Fruit fly (Drosophila melanogaster) whole organism, embryonic: ENCODE results near the gene kat80.

Experiments
- Atf3 ChIP-seq: fragments of 200-800 bp; sonication (Bioruptor generic); optimal IDR thresholded peaks from 3 replicates; lab custom pipeline; 2016; ENCODE audit warnings: missing biosample characterization, missing genetic modification characterization
- CG10147 ChIP-seq: fragments of 200-800 bp; sonication (Bioruptor generic); optimal IDR thresholded peaks from 2 replicates; lab custom pipeline; 2019; ENCODE audit warnings: missing biosample characterization, mild to moderate bottlenecking, missing genetic modification characterization, moderate library complexity
- CG10654 ChIP-seq: fragments of 200-800 bp; sonication (Bioruptor generic); optimal IDR thresholded peaks from 2 replicates; lab custom pipeline; 2016; ENCODE audit warnings: missing biosample characterization, missing genetic modification characterization
- CG11723 ChIP-seq: fragments of 200-800 bp; sonication (Bioruptor generic); optimal IDR thresholded peaks from 2 replicates; lab custom pipeline; 2017; ENCODE audit warnings: missing biosample characterization, mild to moderate bottlenecking, missing genetic modification characterization
- CG16863 ChIP-seq: fragments of 200-800 bp; sonication (Bioruptor generic); optimal IDR thresholded peaks from 3 replicates; lab custom pipeline; 2016; ENCODE audit warnings: missing biosample characterization, missing genetic modification characterization
- CG17186 ChIP-seq: fragments of 200-800 bp; sonication (Bioruptor generic); optimal IDR thresholded peaks from 3 replicates; lab custom pipeline; 2017; ENCODE audit warnings: missing biosample characterization, missing genetic modification reagents, missing genetic modification characterization
- CG17361 ChIP-seq: fragments of 200-800 bp; sonication (Bioruptor generic); IDR thresholded peaks from 3 replicates; pipeline ENCODE4 v1.3.6; 2022; ENCODE audit warnings: missing biosample characterization, missing genetic modification characterization
- CG17612 ChIP-seq: fragments of 200-800 bp; sonication (Bioruptor generic); IDR thresholded peaks from 2 replicates; pipeline ENCODE4 v1.3.6; 2022; ENCODE audit warnings: missing biosample characterization, missing genetic modification characterization
- CG18476 ChIP-seq: fragments of 200-800 bp; sonication (Bioruptor generic); optimal IDR thresholded peaks from 2 replicates; lab custom pipeline; 2016; ENCODE audit warnings: missing biosample characterization, mild to moderate bottlenecking, missing genetic modification characterization
- CG3065 ChIP-seq: fragments of 200-800 bp; sonication (Bioruptor generic); optimal IDR thresholded peaks from 2 replicates; lab custom pipeline; 2016; ENCODE audit warnings: missing biosample characterization, missing genetic modification characterization
- CG32772 ChIP-seq: fragments of 200-800 bp; sonication (Bioruptor generic); IDR thresholded peaks from 2 replicates; pipeline ENCODE4 v1.3.6; 2022; ENCODE audit warnings: missing biosample characterization, missing genetic modification characterization
- CG34224 ChIP-seq: fragments of 200-800 bp; sonication (Bioruptor generic); IDR thresholded peaks from 3 replicates; pipeline ENCODE4 v1.3.6; 2022; ENCODE audit warnings: missing biosample characterization, missing genetic modification characterization; ENCODE audit not compliant: partially characterized antibody
- CG4707 ChIP-seq: fragments of 200-800 bp; sonication (Bioruptor generic); optimal IDR thresholded peaks from 2 replicates; lab custom pipeline; 2018; ENCODE audit warnings: missing biosample characterization, mild to moderate bottlenecking, missing genetic modification characterization, moderate library complexity
- CG6272 ChIP-seq: fragments of 200-800 bp; sonication (Bioruptor generic); IDR thresholded peaks from 2 replicates; pipeline ENCODE4 v1.3.6; 2022; ENCODE audit warnings: missing biosample characterization, missing genetic modification characterization
- CG6654 ChIP-seq: fragments of 200-800 bp; sonication (Bioruptor generic); optimal IDR thresholded peaks from 2 replicates; lab custom pipeline; 2017; ENCODE audit warnings: missing biosample characterization, mild to moderate bottlenecking, missing genetic modification characterization
- CG6791 ChIP-seq: fragments of 200-800 bp; sonication (Bioruptor generic); IDR thresholded peaks from 3 replicates; pipeline ENCODE4 v1.3.6; 2022; ENCODE audit warnings: missing biosample characterization, missing genetic modification characterization; ENCODE audit not compliant: partially characterized antibody
- CG8359 ChIP-seq: fragments of 200-800 bp; sonication (Bioruptor generic); optimal IDR thresholded peaks from 2 replicates; lab custom pipeline; 2017; ENCODE audit warnings: missing biosample characterization, mild to moderate bottlenecking, missing genetic modification characterization, borderline replicate concordance
- CG8765 ChIP-seq: fragments of 200-800 bp; sonication (Bioruptor generic); IDR thresholded peaks from 2 replicates; pipeline ENCODE4 v1.3.6; 2022; ENCODE audit warnings: missing biosample characterization, missing genetic modification characterization
- CG8924 ChIP-seq: fragments of 200-800 bp; optimal IDR thresholded peaks from 3 replicates; lab custom pipeline; 2019; ENCODE audit warnings: missing biosample characterization, mild to moderate bottlenecking, missing genetic modification characterization, moderate library complexity
- CG9797 ChIP-seq: fragments of 200-800 bp; sonication (Bioruptor generic); optimal IDR thresholded peaks from 3 replicates; lab custom pipeline; 2018; ENCODE audit warnings: missing biosample characterization, mild to moderate bottlenecking, missing genetic modification characterization
- CHES-1-like ChIP-seq: fragments of 200-800 bp; sonication (Bioruptor generic); optimal IDR thresholded peaks from 2 replicates; lab custom pipeline; 2016; ENCODE audit warnings: missing biosample characterization, missing genetic modification characterization
- Doc2 ChIP-seq: fragments of 200-800 bp; sonication (Bioruptor generic); IDR thresholded peaks from 2 replicates; pipeline ENCODE4 v1.3.6; 2022; ENCODE audit warnings: missing biosample characterization, missing genetic modification characterization
- Drgx ChIP-seq: fragments of 200-800 bp; sonication (Bioruptor generic); IDR thresholded peaks from 2 replicates; pipeline ENCODE4 v1.3.6; 2022; ENCODE audit warnings: missing biosample characterization, missing genetic modification characterization
- Eip74EF ChIP-seq, 2 experiments: fragments of 200-800 bp in 1 of 2; fragments of >200 bp in 1 of 2; sonication (Bioruptor generic) in 1 of 2; optimal IDR thresholded peaks; 2 replicates each; lab custom pipeline; 2017 to 2019; ENCODE audit warnings: missing biosample characterization in 2 of 2, missing genetic modification characterization in 2 of 2, mild to moderate bottlenecking in 1 of 2, moderate library complexity in 1 of 2
- Mrtf ChIP-seq: fragments of 200-800 bp; sonication (Bioruptor generic); IDR thresholded peaks from 3 replicates; pipeline ENCODE4 v1.3.6; 2022; ENCODE audit warnings: missing biosample characterization, missing genetic modification characterization
- Opbp ChIP-seq: fragments of 200-800 bp; sonication (Bioruptor generic); IDR thresholded peaks from 3 replicates; pipeline ENCODE4 v1.3.6; 2022; ENCODE audit warnings: missing biosample characterization, missing genetic modification characterization; ENCODE audit not compliant: partially characterized antibody
- PHDP ChIP-seq: fragments of 200-800 bp; sonication (Bioruptor generic); optimal IDR thresholded peaks from 3 replicates; lab custom pipeline; 2018; ENCODE audit warnings: missing biosample characterization, mild to moderate bottlenecking, missing genetic modification characterization, moderate library complexity
- Side ChIP-seq: fragments of 200-800 bp; sonication (Bioruptor generic); optimal IDR thresholded peaks from 2 replicates; lab custom pipeline; 2016; ENCODE audit warnings: missing biosample characterization, missing genetic modification characterization
- YL-1 ChIP-seq: fragments of 200-800 bp; sonication (Bioruptor generic); optimal IDR thresholded peaks from 3 replicates; lab custom pipeline; 2017; ENCODE audit warnings: missing biosample characterization, mild to moderate bottlenecking, missing genetic modification characterization
- ab ChIP-seq: fragments of 200-800 bp; sonication (Bioruptor generic); optimal IDR thresholded peaks from 2 replicates; lab custom pipeline; 2016; ENCODE audit warnings: missing biosample characterization, missing genetic modification characterization
- caup ChIP-seq: fragments of 200-800 bp; sonication (Bioruptor generic); optimal IDR thresholded peaks from 3 replicates; lab custom pipeline; 2017; ENCODE audit warnings: missing biosample characterization, mild to moderate bottlenecking, missing genetic modification characterization, moderate library complexity; ENCODE audit not compliant: severe bottlenecking
- dm ChIP-seq: fragments of 200-800 bp; sonication (Bioruptor generic); optimal IDR thresholded peaks from 3 replicates; lab custom pipeline; 2016; ENCODE audit warnings: missing biosample characterization, missing genetic modification characterization
- fru ChIP-seq: fragments of >200 bp; optimal IDR thresholded peaks from 2 replicates; lab custom pipeline; 2017
- ftz-f1 ChIP-seq: fragments of 200-800 bp; sonication (Bioruptor generic); optimal IDR thresholded peaks from 2 replicates; lab custom pipeline; 2016; ENCODE audit warnings: missing biosample characterization, missing genetic modification characterization
- gem ChIP-seq: fragments of 200-800 bp; sonication (Bioruptor generic); optimal IDR thresholded peaks from 2 replicates; lab custom pipeline; 2019; ENCODE audit warnings: missing biosample characterization, mild to moderate bottlenecking, missing genetic modification characterization, moderate library complexity
- gsb ChIP-seq: fragments of 200-800 bp; sonication (Bioruptor generic); IDR thresholded peaks from 2 replicates; pipeline ENCODE4 v1.3.6; 2022; ENCODE audit warnings: missing biosample characterization, missing genetic modification characterization
- jing ChIP-seq: fragments of 200-800 bp; sonication (Bioruptor generic); optimal IDR thresholded peaks from 2 replicates; lab custom pipeline; 2018; ENCODE audit warnings: missing biosample characterization, mild to moderate bottlenecking, missing genetic modification characterization
- kah ChIP-seq: fragments of 200-800 bp; sonication (Bioruptor generic); optimal IDR thresholded peaks from 2 replicates; lab custom pipeline; 2018; ENCODE audit warnings: missing biosample characterization, mild to moderate bottlenecking, missing genetic modification characterization
- knrl ChIP-seq: fragments of 200-800 bp; sonication (Bioruptor generic); IDR thresholded peaks from 3 replicates; pipeline ENCODE4 v1.3.6; 2022; ENCODE audit warnings: missing biosample characterization, missing genetic modification characterization; ENCODE audit not compliant: partially characterized antibody
- lab ChIP-seq: fragments of 200-800 bp; sonication (Bioruptor generic); optimal IDR thresholded peaks from 3 replicates; lab custom pipeline; 2017; ENCODE audit warnings: missing biosample characterization, missing genetic modification characterization, mild to moderate bottlenecking, moderate library complexity, missing genetic modification reagents
- pb ChIP-seq: fragments of 200-800 bp; sonication (Bioruptor generic); optimal IDR thresholded peaks from 3 replicates; lab custom pipeline; 2016; ENCODE audit warnings: missing biosample characterization, missing genetic modification characterization
- run ChIP-seq: fragments of 200-800 bp; sonication (Bioruptor generic); optimal IDR thresholded peaks from 3 replicates; lab custom pipeline; 2018; ENCODE audit warnings: missing biosample characterization, mild to moderate bottlenecking, missing genetic modification characterization
- schlank ChIP-seq: fragments of 200-800 bp; sonication (Bioruptor generic); optimal IDR thresholded peaks from 2 replicates; lab custom pipeline; 2018; ENCODE audit warnings: missing biosample characterization, mild to moderate bottlenecking, missing genetic modification characterization
- seq ChIP-seq: fragments of 200-800 bp; sonication (Bioruptor generic); IDR thresholded peaks from 2 replicates; pipeline ENCODE4 v1.3.6; 2022; ENCODE audit warnings: missing biosample characterization, missing genetic modification characterization
- slou ChIP-seq: fragments of 200-800 bp; sonication (Bioruptor generic); optimal IDR thresholded peaks from 3 replicates; lab custom pipeline; 2016; ENCODE audit warnings: missing biosample characterization, missing genetic modification characterization
- sna ChIP-seq: fragments of 200-800 bp; sonication (Bioruptor generic); IDR thresholded peaks from 2 replicates; pipeline ENCODE4 v1.3.6; 2022; ENCODE audit warnings: missing biosample characterization, missing genetic modification characterization; ENCODE audit not compliant: partially characterized antibody
- tna ChIP-seq: fragments of 200-800 bp; sonication (Bioruptor generic); IDR thresholded peaks from 2 replicates; pipeline ENCODE4 v1.3.6; 2022; ENCODE audit warnings: missing biosample characterization, missing genetic modification characterization; ENCODE audit not compliant: partially characterized antibody
- toy ChIP-seq: fragments of 200-800 bp; sonication (Bioruptor generic); IDR thresholded peaks from 2 replicates; pipeline ENCODE4 v1.3.6; 2022; ENCODE audit warnings: missing biosample characterization, missing genetic modification characterization
- trh ChIP-seq: fragments of 200-800 bp; sonication (Bioruptor generic); optimal IDR thresholded peaks from 2 replicates; lab custom pipeline; 2016; ENCODE audit warnings: missing biosample characterization, missing genetic modification characterization

Gene kat80

dm6 chrX:16279340-16279941 is 3.5 kb upstream of the kat80 start (continued):
- TF ChIP-seq Side, result peak; percentile 81
- TF ChIP-seq Atf3 (GFP tag; lab: Kevin White, UChicago), result peak; percentile 73
- TF ChIP-seq dm (GFP tag; lab: Kevin White, UChicago), result peak; percentile 43
- peak; percentile 30 for TF ChIP-seq slou (GFP tag; lab: Kevin White, UChicago)
- TF ChIP-seq kah (GFP tag; lab: Kevin White, UChicago), result peak; percentile 44
- no peak for TF ChIP-seq sna
- TF ChIP-seq CG32772 (GFP tag; lab: Robert Waterston, UW), result peak; percentile 89
- peak; percentile 70 for TF ChIP-seq jing (GFP tag; lab: Kevin White, UChicago)
- no peak for TF ChIP-seq YL-1 (GFP tag; lab: Kevin White, UChicago)
- peak; percentile 70 for TF ChIP-seq CG8765
- peak; percentile 62 for TF ChIP-seq CG10147 (GFP tag; lab: Kevin White, UChicago)
- 0 out of 3 replicates have a peak, but pooled peaks have one; percentile 35 for TF ChIP-seq CG6791 (GFP tag; lab: Robert Waterston, UW)
- TF ChIP-seq CG6272, result peak; percentile 87
- TF ChIP-seq seq, result peak; percentile 87
- peak; percentile 16 for TF ChIP-seq CG18476 (GFP tag; lab: Kevin White, UChicago)
- TF ChIP-seq Mrtf, result peak; percentile 89
- TF ChIP-seq CG17361, result peak; percentile 57
- TF ChIP-seq CG16863 (GFP tag; lab: Kevin White, UChicago), result peak; percentile 64
- peak; percentile 41 for TF ChIP-seq PHDP (tag; lab: Kevin White, UChicago)
- TF ChIP-seq CG10654 (GFP tag; lab: Kevin White, UChicago), result peak; percentile 73
- TF ChIP-seq Drgx (GFP tag; lab: Robert Waterston, UW), result peak; percentile 93
- peak; percentile 37 for TF ChIP-seq CG4707 (GFP tag; lab: Kevin White, UChicago)
- TF ChIP-seq CG8359 (GFP tag; lab: Kevin White, UChicago), result peak; percentile 60
- TF ChIP-seq CG11723, result peak; percentile 40
- TF ChIP-seq CG34224 (GFP tag; lab: Robert Waterston, UW), result no peak
- peak; percentile 43 for TF ChIP-seq ab (GFP tag; lab: Kevin White, UChicago)
- TF ChIP-seq knrl, result peak; percentile 43; the same call in 1 of the 3 replicates
- peak; percentile 85 for TF ChIP-seq CG17612 (GFP tag; lab: Robert Waterston, UW)
- peak; percentile 77 for TF ChIP-seq schlank
- peak; percentile 4 for TF ChIP-seq ftz-f1
- TF ChIP-seq CG3065 (GFP tag; lab: Kevin White, UChicago), result no peak
- TF ChIP-seq CG17186 (GFP tag; lab: Kevin White, UChicago), result peak; percentile 22
- TF ChIP-seq gsb (GFP tag; lab: Robert Waterston, UW), result peak; percentile 63
- TF ChIP-seq CHES-1-like, result peak; percentile 62
- no peak for TF ChIP-seq CG9797 (GFP tag; lab: Kevin White, UChicago)
- TF ChIP-seq Eip74EF (GFP tag; optimal IDR thresholded peaks at IDR 0.05; lab: Kevin White, UChicago), result peak in 1 of 2 experiments; percentile 56
- peak; percentile 52 for TF ChIP-seq run
- TF ChIP-seq trh, result no peak
- peak; percentile 56; the same call in 2 of the 3 replicates for TF ChIP-seq Opbp
- peak; percentile 54 for TF ChIP-seq CG8924 (tag; lab: Kevin White, UChicago)
- TF ChIP-seq toy (GFP tag; lab: Robert Waterston, UW), result peak; percentile 67
- TF ChIP-seq lab, result peak; percentile 84
- TF ChIP-seq gem, result peak; percentile 81
- peak; percentile 65 for TF ChIP-seq pb (GFP tag; lab: Kevin White, UChicago)
- TF ChIP-seq Doc2 (GFP tag; lab: Robert Waterston, UW), result no peak; the same call in 1 of the 2 replicates
- TF ChIP-seq caup (GFP tag; lab: Kevin White, UChicago), result peak; percentile 70
- peak; percentile 72 for TF ChIP-seq CG6654 (GFP tag; lab: Kevin White, UChicago)
- TF ChIP-seq fru, result no peak
- TF ChIP-seq tna (GFP tag; lab: Robert Waterston, UW), result no peak
